Fruit fly (Drosophila melanogaster): ENCODE measurements around the gene CG43246.
A peak's percentile ranks its signal among the peaks of the same experiment; 100 is the strongest.

CG43246 gene

DNA sequence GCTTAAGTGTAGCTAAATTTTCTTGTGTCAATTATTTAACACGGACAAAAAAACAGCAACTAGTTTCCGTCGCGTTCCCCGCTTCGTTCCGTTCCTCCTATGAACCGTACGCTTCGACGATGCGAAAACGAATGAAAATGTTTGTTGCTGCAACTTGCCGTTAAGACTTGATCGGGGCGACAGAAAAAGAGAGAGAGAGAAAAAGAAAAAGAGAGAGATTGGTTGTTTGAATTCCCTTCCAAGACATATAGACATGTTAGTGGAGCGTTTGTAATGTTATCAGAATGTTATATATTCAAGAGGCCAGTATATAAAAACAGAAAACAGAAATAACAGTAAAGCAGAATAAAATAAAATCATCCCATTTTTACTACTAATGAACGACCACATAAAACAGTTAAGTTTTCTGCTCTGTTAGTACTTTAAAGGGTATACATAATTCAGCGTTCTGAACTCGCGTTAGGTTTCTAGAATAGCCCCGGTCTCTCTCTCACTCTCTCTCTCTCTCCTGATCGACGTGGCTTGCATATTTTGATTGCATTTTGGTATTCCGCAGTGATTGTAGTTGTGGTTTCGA is 14.5 kb downstream of the CG43246 start, which contains the start of gene Gbs-70E (continued):
- TF ChIP-seq CG31441 (GFP tag; IDR thresholded peaks at IDR 0.05), result peak; percentile 90
- peak; percentile 13 for TF ChIP-seq MESR4 (GFP tag; optimal IDR thresholded peaks at IDR 0.05)
- TF ChIP-seq chinmo (GFP tag; IDR thresholded peaks at IDR 0.05; ENCODE audit: partially characterized antibody), result peak; percentile 92
- TF ChIP-seq PHDP (tag; optimal IDR thresholded peaks at IDR 0.05), result peak; percentile 95
- peak; percentile 93 to 99 for TF ChIP-seq Trl (optimal IDR thresholded peaks at IDR 0.05)
- peak; percentile 94 for TF ChIP-seq Trl (GFP tag; optimal IDR thresholded peaks at IDR 0.05)
- no peak for TF ChIP-seq CG3726 (GFP tag; IDR thresholded peaks at IDR 0.05)
- TF ChIP-seq HHEX (GFP tag; optimal IDR thresholded peaks at IDR 0.05), result peak; percentile 88
- no peak for TF ChIP-seq pita (GFP tag; optimal IDR thresholded peaks at IDR 0.05)
- peak; percentile 94 for TF ChIP-seq gcm (GFP tag; optimal IDR thresholded peaks at IDR 0.05)
- TF ChIP-seq CG9932 (GFP tag; IDR thresholded peaks at IDR 0.05), result peak; percentile 87
- no peak for TF ChIP-seq sc (optimal IDR thresholded peaks at IDR 0.05)
- TF ChIP-seq sc (GFP tag; optimal IDR thresholded peaks at IDR 0.05), result peak; percentile 85
- TF ChIP-seq pfk (GFP tag; optimal IDR thresholded peaks at IDR 0.05), result peak; percentile 68

DNA sequence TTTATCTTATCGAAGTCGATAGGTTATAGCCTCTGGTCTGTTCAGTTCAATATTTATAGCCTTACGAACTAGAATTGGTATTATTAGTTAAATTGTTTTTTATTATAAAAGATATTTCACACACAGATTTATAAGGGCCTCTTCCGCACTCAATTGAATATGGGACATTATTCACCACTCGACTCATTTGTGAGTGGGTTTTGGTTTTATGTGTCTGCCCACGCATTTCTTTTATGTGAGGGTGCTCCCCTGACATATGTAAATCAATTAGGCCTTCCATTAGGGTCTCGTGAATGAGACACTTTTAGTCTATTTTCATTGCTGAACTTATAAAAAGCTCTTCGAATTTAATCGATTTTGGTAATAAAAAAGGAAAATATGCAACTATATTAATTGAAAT is 15.2 kb downstream of the CG43246 start:
- TF ChIP-seq sr (GFP tag; IDR thresholded peaks at IDR 0.05) (peak; percentile 95; the same call in 2 of the 3 replicates), schlank (tag; optimal IDR thresholded peaks at IDR 0.05) (no peak), Med (GFP tag) (peak; percentile 16), z (GFP tag; IDR thresholded peaks at IDR 0.05) (peak; percentile 93)

DNA sequence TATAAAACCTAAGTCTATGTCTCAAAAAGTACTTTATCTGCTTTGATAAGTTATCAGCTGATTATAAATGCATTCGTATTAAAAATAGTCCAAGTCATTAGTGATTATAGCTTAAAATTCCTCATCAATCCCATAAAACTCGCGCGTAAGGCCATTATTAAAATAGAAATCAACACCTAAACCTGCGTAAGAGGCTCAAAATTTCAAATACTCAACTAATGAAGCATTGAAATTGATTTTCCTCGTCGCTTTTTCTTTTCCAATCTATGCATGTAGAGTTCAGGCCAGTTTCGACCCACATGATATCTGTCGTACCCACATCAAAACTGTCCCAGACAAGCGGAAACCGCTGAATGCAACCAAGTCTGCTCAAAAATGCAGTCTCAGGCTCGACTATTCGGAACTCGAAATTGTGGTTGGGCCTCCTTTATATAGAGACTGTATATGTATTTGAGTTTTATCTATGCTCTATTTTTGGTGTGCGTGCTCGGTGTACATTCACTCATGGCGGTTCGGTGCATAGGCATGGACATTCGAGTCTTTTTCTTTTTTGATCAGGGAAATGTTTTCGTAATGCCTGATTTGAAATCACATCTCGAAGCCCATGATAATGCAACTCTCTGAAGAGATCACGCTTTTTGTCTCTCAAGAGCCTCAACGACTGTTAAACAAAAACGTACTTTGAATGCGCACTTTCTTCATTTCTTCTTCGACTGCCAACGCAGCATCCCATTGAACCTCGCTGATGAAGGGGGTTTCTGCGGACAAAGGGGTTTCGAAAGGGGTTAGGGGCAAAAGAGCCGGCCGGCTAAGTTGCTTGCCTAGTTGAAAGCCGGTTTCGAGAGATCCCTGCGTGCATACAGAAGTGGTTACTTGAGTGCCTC is 15.8 kb downstream of the CG43246 start:
- TF ChIP-seq CG13894 (tag; optimal IDR thresholded peaks at IDR 0.05), result no peak
- peak; percentile 35 for TF ChIP-seq gsb-n (tag; optimal IDR thresholded peaks at IDR 0.05)
- no peak for TF ChIP-seq CG12071 (GFP tag; optimal IDR thresholded peaks at IDR 0.05)
- no peak for TF ChIP-seq zen (tag; optimal IDR thresholded peaks at IDR 0.05)
- TF ChIP-seq CG1832 (GFP tag; optimal IDR thresholded peaks at IDR 0.05), result no peak
- TF ChIP-seq dmrt11E (tag; optimal IDR thresholded peaks at IDR 0.05), result peak; percentile 14
- peak; percentile 26 for TF ChIP-seq CG12391 (tag; optimal IDR thresholded peaks at IDR 0.05)
- TF ChIP-seq abd-A (tag; optimal IDR thresholded peaks at IDR 0.05), result peak; percentile 23
- peak; percentile 81 for TF ChIP-seq pros (GFP tag; optimal IDR thresholded peaks at IDR 0.05)
- TF ChIP-seq CG17361 (GFP tag; IDR thresholded peaks at IDR 0.05), result 0 out of 3 replicates have a peak, but pooled peaks have one; percentile 35
- TF ChIP-seq CG2199 (GFP tag; IDR thresholded peaks at IDR 0.05), result peak; percentile 95
- TF ChIP-seq Gsc (GFP tag; IDR thresholded peaks at IDR 0.05), result no peak
- TF ChIP-seq gce (GFP tag; IDR thresholded peaks at IDR 0.05), result no peak
- no peak for TF ChIP-seq Dbx (GFP tag; IDR thresholded peaks at IDR 0.05)
- TF ChIP-seq CG34422 (GFP tag; IDR thresholded peaks at IDR 0.05), result peak; percentile 45; the same call in 1 of the 3 replicates
- TF ChIP-seq CG6272 (GFP tag; IDR thresholded peaks at IDR 0.05), result no peak
- TF ChIP-seq NK7.1 (GFP tag; optimal IDR thresholded peaks at IDR 0.05), result no peak
- TF ChIP-seq CG3726 (GFP tag; IDR thresholded peaks at IDR 0.05), result no peak
- no peak for TF ChIP-seq CG12659 (GFP tag; optimal IDR thresholded peaks at IDR 0.05)
- no peak for TF ChIP-seq CrebB (tag; optimal IDR thresholded peaks at IDR 0.05)
- TF ChIP-seq CG14710 (tag; optimal IDR thresholded peaks at IDR 0.05), result no peak
- TF ChIP-seq CG12744 (GFP tag; optimal IDR thresholded peaks at IDR 0.05), result no peak
- peak; percentile 94 for TF ChIP-seq kni (GFP tag; optimal IDR thresholded peaks at IDR 0.05)
- no peak for TF ChIP-seq CG11695 (GFP tag; IDR thresholded peaks at IDR 0.05)
- peak; percentile 42 for TF ChIP-seq sd (tag; optimal IDR thresholded peaks at IDR 0.05)
- TF ChIP-seq ara (GFP tag; IDR thresholded peaks at IDR 0.05), result no peak
- no peak for TF ChIP-seq Xrp1 (GFP tag; IDR thresholded peaks at IDR 0.05)
- no peak for TF ChIP-seq al (GFP tag; IDR thresholded peaks at IDR 0.05)
- no peak for TF ChIP-seq CG15269 (tag; optimal IDR thresholded peaks at IDR 0.05)
